Worm (Caenorhabditis elegans) whole organism, L4 larva: ENCODE results near the gene T12B3.2.

Source experiments
- F10B5.3 ChIP-seq: sonication (generic microtip); optimal IDR thresholded peaks from 2 replicates; lab custom pipeline; 2016; ENCODE audit warnings: mild to moderate bottlenecking, missing genetic modification characterization, missing compliant biosample characterization
- F37D6.2 ChIP-seq: sonication (generic microtip); optimal IDR thresholded peaks from 2 replicates; lab custom pipeline; 2016; ENCODE audit warnings: mild to moderate bottlenecking, missing genetic modification characterization, missing compliant biosample characterization
- R02D3.7 ChIP-seq: fragments of 150-350 bp; sonication (generic microtip); optimal IDR thresholded peaks from 3 replicates; lab custom pipeline; 2014; ENCODE audit warnings: missing biosample characterization, missing genetic modification characterization
- T26A8.4 ChIP-seq: fragments of 200-800 bp; sonication (Bioruptor generic); IDR thresholded peaks from 2 replicates; pipeline ENCODE4 v1.3.6; 2022; ENCODE audit warnings: missing genetic modification characterization, missing compliant biosample characterization
- Y48G9A.11 ChIP-seq: fragments of 200-800 bp; sonication (Bioruptor generic); IDR thresholded peaks from 2 replicates; pipeline ENCODE4 v1.3.6; 2022; ENCODE audit warnings: missing genetic modification reagents, missing genetic modification characterization, missing compliant biosample characterization
- ZK337.2 ChIP-seq: fragments of 200-800 bp; sonication (Bioruptor generic); IDR thresholded peaks from 2 replicates; pipeline ENCODE4 v1.3.6; 2022; ENCODE audit warnings: missing genetic modification reagents, missing genetic modification characterization, missing compliant biosample characterization
- aha-1 ChIP-seq: fragments of 150-350 bp; peaks from one replicate; lab custom pipeline; 2014; ENCODE audit warnings: missing biosample characterization, missing genetic modification characterization
- aly-2 ChIP-seq: sonication (generic microtip); optimal IDR thresholded peaks from 2 replicates; lab custom pipeline; 2018; ENCODE audit warnings: missing biosample characterization, missing genetic modification characterization
- arid-1 ChIP-seq: fragments of 200-800 bp; sonication (Bioruptor generic); conservative IDR thresholded peaks from 2 replicates; pipeline ENCODE4 v1.3.6; 2022; ENCODE audit warnings: missing genetic modification reagents, missing genetic modification characterization, missing compliant biosample characterization
- ceh-20 ChIP-seq: fragments of 200-800 bp; sonication (Bioruptor generic); IDR thresholded peaks from 2 replicates; pipeline ENCODE4 v1.3.6; 2022; ENCODE audit warnings: missing genetic modification reagents, missing genetic modification characterization, missing compliant biosample characterization
- ceh-32 ChIP-seq: sonication (generic microtip); optimal IDR thresholded peaks from 2 replicates; lab custom pipeline; 2016; ENCODE audit warnings: mild to moderate bottlenecking, missing genetic modification characterization, missing compliant biosample characterization; ENCODE audit not compliant: poor library complexity
- ceh-44 ChIP-seq: fragments of 200-800 bp; sonication (Bioruptor generic); IDR thresholded peaks from 2 replicates; pipeline ENCODE4 v1.3.6; 2022; ENCODE audit warnings: missing genetic modification reagents, missing genetic modification characterization, missing compliant biosample characterization
- ceh-82 ChIP-seq: sonication (generic microtip); optimal IDR thresholded peaks from 2 replicates; lab custom pipeline; 2017; ENCODE audit warnings: missing biosample characterization, missing genetic modification characterization
- ces-1 ChIP-seq: fragments of 150-350 bp; sonication (generic microtip); optimal IDR thresholded peaks from 4 replicates; lab custom pipeline; 2014; ENCODE audit warnings: missing biosample characterization, missing genetic modification reagents, missing genetic modification characterization
- cey-2 ChIP-seq: sonication (generic microtip); optimal IDR thresholded peaks from 3 replicates; lab custom pipeline; 2017; ENCODE audit warnings: missing genetic modification characterization, mild to moderate bottlenecking, missing compliant biosample characterization, antibody characterized with exemption, borderline replicate concordance; ENCODE audit not compliant: insufficient read depth
- ctbp-1 ChIP-seq: fragments of 200-800 bp; sonication (Bioruptor generic); IDR thresholded peaks from 2 replicates; pipeline ENCODE4 v1.3.6; 2022; ENCODE audit warnings: missing genetic modification reagents, missing genetic modification characterization, missing compliant biosample characterization
- daf-16 ChIP-seq, 3 experiments: sonication (generic microtip); optimal IDR thresholded peaks; 2 replicates each; lab custom pipeline; 2016 to 2017; ENCODE audit warnings: missing genetic modification characterization in 3 of 3, missing genetic modification reagents in 3 of 3, mild to moderate bottlenecking in 2 of 3, missing compliant biosample characterization in 2 of 3, missing biosample characterization in 1 of 3, moderate library complexity in 1 of 3
- dmd-9 ChIP-seq: fragments of 200-800 bp; sonication (Bioruptor generic); IDR thresholded peaks from 2 replicates; pipeline ENCODE4 v1.3.6; 2022; ENCODE audit warnings: missing genetic modification reagents, missing genetic modification characterization, missing compliant biosample characterization
- dpl-1 ChIP-seq: fragments of 150-350 bp; optimal IDR thresholded peaks from 2 replicates; lab custom pipeline; 2014; ENCODE audit warnings: missing biosample characterization, missing genetic modification reagents, missing genetic modification characterization
- duxl-1 ChIP-seq: sonication (generic microtip); optimal IDR thresholded peaks from 2 replicates; lab custom pipeline; 2016; ENCODE audit warnings: mild to moderate bottlenecking, missing genetic modification characterization, moderate library complexity, missing compliant biosample characterization; ENCODE audit not compliant: poor library complexity
- dve-1 ChIP-seq: sonication (generic microtip); optimal IDR thresholded peaks from 2 replicates; lab custom pipeline; 2017; ENCODE audit warnings: antibody characterized with exemption, mild to moderate bottlenecking, missing genetic modification characterization, missing compliant biosample characterization; ENCODE audit not compliant: insufficient read depth
- egl-27 ChIP-seq: sonication (generic microtip); optimal IDR thresholded peaks from 3 replicates; lab custom pipeline; 2017; ENCODE audit warnings: missing biosample characterization, missing genetic modification reagents, missing genetic modification characterization
- fkh-10 ChIP-seq: fragments of 150-350 bp; optimal IDR thresholded peaks from 2 replicates; lab custom pipeline; 2014; ENCODE audit warnings: missing biosample characterization, missing genetic modification reagents, missing genetic modification characterization
- fos-1 ChIP-seq: fragments of 150-350 bp; optimal IDR thresholded peaks from 2 replicates; lab custom pipeline; 2014; ENCODE audit warnings: missing biosample characterization, missing genetic modification characterization
- hlh-11 ChIP-seq: fragments of 200-800 bp; sonication (Bioruptor generic); optimal IDR thresholded peaks from 2 replicates; lab custom pipeline; 2018; ENCODE audit warnings: mild to moderate bottlenecking, missing genetic modification characterization, missing compliant biosample characterization
- jun-1 ChIP-seq: fragments of 150-350 bp; optimal IDR thresholded peaks from 2 replicates; lab custom pipeline; 2014; ENCODE audit warnings: missing biosample characterization, missing genetic modification reagents, missing genetic modification characterization
- lim-7 ChIP-seq: fragments of 200-800 bp; sonication (Bioruptor generic); IDR thresholded peaks from 2 replicates; pipeline ENCODE4 v1.3.6; 2022; ENCODE audit warnings: missing genetic modification characterization, missing compliant biosample characterization
- lin-1 ChIP-seq: fragments of 200-800 bp; sonication (Bioruptor generic); IDR thresholded peaks from 2 replicates; pipeline ENCODE4 v1.3.6; 2022; ENCODE audit warnings: missing genetic modification reagents, missing genetic modification characterization, missing compliant biosample characterization
- lsy-2 ChIP-seq, 2 experiments: fragments of 150-350 bp in 1 of 2; sonication (generic microtip) in 1 of 2; optimal IDR thresholded peaks; 2 replicates each; lab custom pipeline; 2014 to 2017; ENCODE audit warnings: missing biosample characterization in 2 of 2, missing genetic modification characterization in 2 of 2
- madf-9 ChIP-seq: fragments of 200-800 bp; sonication (Bioruptor generic); conservative IDR thresholded peaks from 2 replicates; pipeline ENCODE4 v1.3.6; 2022; ENCODE audit warnings: missing genetic modification reagents, missing genetic modification characterization, missing compliant biosample characterization
- mdt-29 ChIP-seq: fragments of 200-800 bp; sonication (Bioruptor generic); IDR thresholded peaks from 2 replicates; pipeline ENCODE4 v1.3.6; 2022; ENCODE audit warnings: missing genetic modification reagents, missing genetic modification characterization, missing compliant biosample characterization
- mep-1 ChIP-seq: fragments of 150-350 bp; sonication (generic microtip); optimal IDR thresholded peaks from 3 replicates; lab custom pipeline; 2014; ENCODE audit warnings: missing biosample characterization, missing genetic modification characterization
- mes-2 ChIP-seq: sonication (generic microtip); optimal IDR thresholded peaks from 2 replicates; lab custom pipeline; 2016; ENCODE audit warnings: missing genotype, mild to moderate bottlenecking, missing genetic modification characterization, missing compliant biosample characterization; ENCODE audit not compliant: poor library complexity, severe bottlenecking
- mxl-3 ChIP-seq: fragments of 200-800 bp; sonication (Bioruptor generic); optimal IDR thresholded peaks from 2 replicates; lab custom pipeline; 2018; ENCODE audit warnings: mild to moderate bottlenecking, missing genetic modification characterization, missing compliant biosample characterization
- nhr-10 ChIP-seq: fragments of 150-350 bp; optimal IDR thresholded peaks from 2 replicates; lab custom pipeline; 2014; ENCODE audit warnings: missing biosample characterization, missing genetic modification characterization
- nhr-111 ChIP-seq: fragments of 200-800 bp; sonication (Bioruptor generic); optimal IDR thresholded peaks from 2 replicates; lab custom pipeline; 2018; ENCODE audit warnings: mild to moderate bottlenecking, missing genetic modification characterization, missing compliant biosample characterization
- nhr-25 ChIP-seq: sonication (generic microtip); optimal IDR thresholded peaks from 2 replicates; lab custom pipeline; 2017; ENCODE audit warnings: missing genetic modification characterization, mild to moderate bottlenecking, missing compliant biosample characterization, antibody characterized with exemption, moderate library complexity, borderline replicate concordance; ENCODE audit not compliant: insufficient read depth
- nhr-28 ChIP-seq: fragments of 150-350 bp; optimal IDR thresholded peaks from 2 replicates; lab custom pipeline; 2014; ENCODE audit warnings: missing biosample characterization, missing genetic modification characterization
- nhr-41 ChIP-seq: fragments of 200-800 bp; sonication (Bioruptor generic); IDR thresholded peaks from 2 replicates; pipeline ENCODE4 v1.3.6; 2022; ENCODE audit warnings: missing genetic modification reagents, missing genetic modification characterization, missing compliant biosample characterization
- pqm-1 ChIP-seq: sonication (generic microtip); optimal IDR thresholded peaks from 2 replicates; lab custom pipeline; 2017; ENCODE audit warnings: missing biosample characterization, missing genetic modification characterization
- rbr-2 ChIP-seq: sonication (generic microtip); optimal IDR thresholded peaks from 2 replicates; lab custom pipeline; 2016; ENCODE audit warnings: missing genotype, missing genetic modification characterization, missing compliant biosample characterization
- saeg-2 ChIP-seq: fragments of 200-800 bp; sonication (Bioruptor generic); IDR thresholded peaks from 2 replicates; pipeline ENCODE4 v1.3.6; 2022; ENCODE audit warnings: missing genetic modification reagents, missing genetic modification characterization, missing compliant biosample characterization
- skn-1 ChIP-seq: fragments of 150-350 bp; optimal IDR thresholded peaks from 2 replicates; lab custom pipeline; 2014; ENCODE audit warnings: missing biosample characterization, missing genetic modification characterization
- snpc-1.2 ChIP-seq: fragments of 200-800 bp; sonication (Bioruptor generic); IDR thresholded peaks from 2 replicates; pipeline ENCODE4 v1.3.6; 2022; ENCODE audit warnings: missing genetic modification reagents, missing genetic modification characterization, missing compliant biosample characterization
- tag-97 ChIP-seq: fragments of 200-800 bp; sonication (Bioruptor generic); IDR thresholded peaks from 2 replicates; pipeline ENCODE4 v1.3.6; 2022; ENCODE audit warnings: missing genetic modification characterization, missing compliant biosample characterization
- unc-130 ChIP-seq: sonication (generic microtip); optimal IDR thresholded peaks from 2 replicates; lab custom pipeline; 2016; ENCODE audit warnings: missing genetic modification reagents, missing genetic modification characterization, missing compliant biosample characterization
- vab-7 ChIP-seq: fragments of 200-800 bp; sonication (Bioruptor generic); IDR thresholded peaks from 2 replicates; pipeline ENCODE4 v1.3.6; 2022; ENCODE audit warnings: missing genetic modification reagents, missing genetic modification characterization, missing compliant biosample characterization
- ztf-11 ChIP-seq: fragments of 150-350 bp; optimal IDR thresholded peaks from 2 replicates; lab custom pipeline; 2014; ENCODE audit warnings: missing biosample characterization, missing genetic modification characterization

T12B3.2 gene

ce11 chrIV:7400502-7401118 is 24.0 kb downstream of the T12B3.2 start (continued):
- TF ChIP-seq lin-1 (GFP tag; lab: Robert Waterston, UW) (no peak), unc-130 (no peak), arid-1 (no peak), daf-16 (GFP tag; optimal IDR thresholded peaks at IDR 0.05; lab: Kevin White, UChicago) (no peak), daf-16 (tag; optimal IDR thresholded peaks at IDR 0.05; lab: Kevin White, UChicago) (no peak), nhr-10 (tag; lab: Kevin White, UChicago) (no peak), cey-2 (no peak), vab-7 (GFP tag; lab: Robert Waterston, UW) (no peak), nhr-41 (no peak), ceh-32 (tag; lab: Kevin White, UChicago) (no peak), lsy-2 (tag; optimal IDR thresholded peaks at IDR 0.05; lab: Kevin White, UChicago) (no peak), ztf-11 (tag; lab: Kevin White, UChicago) (no peak), ces-1 (no peak), fkh-10 (GFP tag; lab: Kevin White, UChicago) (no peak), mep-1 (no peak), F37D6.2 (tag; lab: Kevin White, UChicago) (no peak), lim-7 (GFP tag; lab: Robert Waterston, UW) (no peak), nhr-28 (tag; lab: Kevin White, UChicago) (no peak), tag-97 (GFP tag; lab: Robert Waterston, UW) (no peak), pqm-1 (tag; lab: Kevin White, UChicago) (no peak), dve-1 (tag; lab: Kevin White, UChicago) (no peak), rbr-2 (tag; lab: Kevin White, UChicago) (peak; percentile 5), nhr-25 (tag; lab: Kevin White, UChicago) (no peak), mdt-29 (no peak), saeg-2 (GFP tag; lab: Robert Waterston, UW) (no peak), skn-1 (tag; lab: Kevin White, UChicago) (no peak), aha-1 (tag; lab: Kevin White, UChicago) (peak; percentile 41)
- TF ChIP-seq, all 104 proteins: peak for 8

- TF ChIP-seq mes-2 (tag; lab: Kevin White, UChicago) (peak; percentile 15), F10B5.3 (tag; lab: Kevin White, UChicago) (no peak), ZK337.2 (no peak), dve-1 (tag; lab: Kevin White, UChicago) (no peak), nhr-111 (no peak), dpl-1 (GFP tag; lab: Kevin White, UChicago) (peak; percentile 5), egl-27 (no peak), saeg-2 (GFP tag; lab: Robert Waterston, UW) (no peak), rbr-2 (tag; lab: Kevin White, UChicago) (peak; percentile 89), fkh-10 (GFP tag; lab: Kevin White, UChicago) (peak; percentile 97), hlh-11 (tag; lab: Kevin White, UChicago) (peak; percentile 74), mxl-3 (GFP tag; lab: Kevin White, UChicago) (no peak), ctbp-1 (GFP tag; lab: Robert Waterston, UW) (peak; percentile 88), T26A8.4 (GFP tag; lab: Robert Waterston, UW) (no peak), madf-9 (no peak), cey-2 (no peak), R02D3.7 (tag; lab: Kevin White, UChicago) (no peak), aha-1 (tag; lab: Kevin White, UChicago) (peak; percentile 97), aly-2 (no peak), fos-1 (tag; lab: Kevin White, UChicago) (no peak), snpc-1.2 (GFP tag; lab: Robert Waterston, UW) (no peak), Y48G9A.11 (GFP tag; lab: Robert Waterston, UW) (no peak), jun-1 (tag; lab: Kevin White, UChicago) (no peak), arid-1 (no peak), dmd-9 (GFP tag; lab: Robert Waterston, UW) (no peak), ceh-44 (GFP tag; lab: Robert Waterston, UW) (no peak), ceh-82 (tag; lab: Kevin White, UChicago) (no peak), duxl-1 (tag; lab: Kevin White, UChicago) (no peak), ceh-20 (GFP tag; lab: Robert Waterston, UW) (peak; percentile 74)
Observed at ce11 chrIV:7402077-7402476, 25.5 kb downstream of the T12B3.2 start.
